Worm (Caenorhabditis elegans) whole organism, young adult: Measurements from ENCODE around the gene C30G12.4.

ENCODE experiments used
- B0019.2 ChIP-seq: fragments of 200-800 bp; sonication (Bioruptor generic); conservative IDR thresholded peaks from 2 replicates; pipeline ENCODE4 v1.3.6; 2022; ENCODE audit warnings: missing genetic modification reagents, missing genetic modification characterization, missing compliant biosample characterization
- B0336.3 ChIP-seq: fragments of 200-800 bp; sonication (Bioruptor generic); IDR thresholded peaks from 2 replicates; pipeline ENCODE4 v1.3.6; 2022; ENCODE audit warnings: missing genetic modification characterization, missing compliant biosample characterization
- D2030.7 ChIP-seq: fragments of 200-800 bp; sonication (Bioruptor generic); IDR thresholded peaks from 2 replicates; pipeline ENCODE4 v1.3.6; 2022; ENCODE audit warnings: missing genetic modification reagents, missing genetic modification characterization, missing compliant biosample characterization
- F37B4.10 ChIP-seq: fragments of 200-800 bp; sonication (Bioruptor generic); IDR thresholded peaks from 2 replicates; pipeline ENCODE4 v1.3.6; 2022; ENCODE audit warnings: missing genetic modification characterization, missing compliant biosample characterization
- F39B2.1 ChIP-seq: fragments of 200-800 bp; sonication (Bioruptor generic); IDR thresholded peaks from 2 replicates; pipeline ENCODE4 v1.3.6; 2022; ENCODE audit warnings: missing genetic modification reagents, missing genetic modification characterization, missing compliant biosample characterization
- T07F8.4 ChIP-seq: sonication (generic microtip); optimal IDR thresholded peaks from 2 replicates; lab custom pipeline; 2016; ENCODE audit warnings: mild to moderate bottlenecking, missing genetic modification characterization, moderate library complexity, missing compliant biosample characterization
- T26A5.8 ChIP-seq: sonication (generic microtip); optimal IDR thresholded peaks from 2 replicates; lab custom pipeline; 2016; ENCODE audit warnings: missing genetic modification characterization, missing compliant biosample characterization
- Y53G8AR.9 ChIP-seq: fragments of 200-800 bp; sonication (Bioruptor generic); conservative IDR thresholded peaks from 2 replicates; pipeline ENCODE4 v1.3.6; 2022; ENCODE audit warnings: missing genetic modification reagents, missing genetic modification characterization, missing compliant biosample characterization
- Y56A3A.18 ChIP-seq: fragments of 200-800 bp; sonication (Bioruptor generic); IDR thresholded peaks from 2 replicates; pipeline ENCODE4 v1.3.6; 2022; ENCODE audit warnings: missing genetic modification reagents, missing genetic modification characterization, missing compliant biosample characterization
- Y67H2A.10 ChIP-seq: fragments of 200-800 bp; sonication (Bioruptor generic); conservative IDR thresholded peaks from 2 replicates; pipeline ENCODE4 v1.3.6; 2022; ENCODE audit warnings: missing genetic modification reagents, missing genetic modification characterization, missing compliant biosample characterization
- ama-1 ChIP-seq, 3 experiments: fragments of 150-350 bp in 1 of 3; sonication (generic microtip) in 2 of 3; optimal IDR thresholded peaks; 2 replicates each; lab custom pipeline; 2014 to 2018; ENCODE audit warnings: missing biosample characterization in 2 of 3, missing genetic modification characterization in 2 of 3, missing genetic modification reagents in 2 of 3
- attf-5 ChIP-seq: fragments of 200-800 bp; sonication (Bioruptor generic); optimal IDR thresholded peaks from 2 replicates; lab custom pipeline; 2018; ENCODE audit warnings: mild to moderate bottlenecking, missing genetic modification characterization, missing compliant biosample characterization
- attf-6 ChIP-seq: fragments of 200-800 bp; sonication (Bioruptor generic); IDR thresholded peaks from 2 replicates; pipeline ENCODE4 v1.3.6; 2022; ENCODE audit warnings: missing genetic modification reagents, missing genetic modification characterization, missing compliant biosample characterization
- cebp-2 ChIP-seq: fragments of 200-800 bp; sonication (Bioruptor generic); IDR thresholded peaks from 2 replicates; pipeline ENCODE4 v1.3.6; 2022; ENCODE audit warnings: missing genetic modification characterization, missing compliant biosample characterization
- ceh-100 ChIP-seq: fragments of 200-800 bp; sonication (Bioruptor generic); IDR thresholded peaks from 2 replicates; pipeline ENCODE4 v1.3.6; 2022; ENCODE audit warnings: missing genetic modification reagents, missing genetic modification characterization, missing compliant biosample characterization
- ceh-79 ChIP-seq: sonication (generic microtip); optimal IDR thresholded peaks from 2 replicates; lab custom pipeline; 2017; ENCODE audit warnings: mild to moderate bottlenecking, missing genetic modification characterization, missing compliant biosample characterization
- chd-7 ChIP-seq: sonication (generic microtip); optimal IDR thresholded peaks from 2 replicates; lab custom pipeline; 2016; ENCODE audit warnings: mild to moderate bottlenecking, missing genetic modification characterization, moderate library complexity, missing compliant biosample characterization
- dox-1 ChIP-seq: fragments of 200-800 bp; sonication (Bioruptor generic); IDR thresholded peaks from 2 replicates; pipeline ENCODE4 v1.3.6; 2022; ENCODE audit warnings: missing genetic modification reagents, missing genetic modification characterization, missing compliant biosample characterization
- ets-4 ChIP-seq: fragments of 200-800 bp; sonication (Bioruptor generic); optimal IDR thresholded peaks from 2 replicates; lab custom pipeline; 2018; ENCODE audit warnings: mild to moderate bottlenecking, missing genetic modification characterization, missing compliant biosample characterization
- fkh-3 ChIP-seq: sonication (generic microtip); optimal IDR thresholded peaks from 2 replicates; lab custom pipeline; 2016; ENCODE audit warnings: mild to moderate bottlenecking, missing genetic modification characterization, missing compliant biosample characterization
- him-1 ChIP-seq: sonication (generic microtip); optimal IDR thresholded peaks from 2 replicates; lab custom pipeline; 2016; ENCODE audit warnings: missing genotype, missing genetic modification reagents, missing genetic modification characterization, missing compliant biosample characterization
- hmg-20 ChIP-seq: fragments of 200-800 bp; sonication (Bioruptor generic); IDR thresholded peaks from 2 replicates; pipeline ENCODE4 v1.3.6; 2022; ENCODE audit warnings: missing genetic modification reagents, missing genetic modification characterization, missing compliant biosample characterization
- hrde-1 ChIP-seq: sonication (generic microtip); optimal IDR thresholded peaks from 2 replicates; lab custom pipeline; 2016; ENCODE audit warnings: missing genetic modification characterization, mild to moderate bottlenecking, missing compliant biosample characterization, moderate library complexity, missing genotype, missing genetic modification reagents, borderline replicate concordance
- let-607 ChIP-seq, 2 experiments: fragments of 200-800 bp in 1 of 2; sonication (Bioruptor generic) in 1 of 2; sonication (generic microtip) in 1 of 2; optimal IDR thresholded peaks; 2 replicates each; lab custom pipeline; 2016 to 2018; ENCODE audit warnings: mild to moderate bottlenecking in 2 of 2, missing compliant biosample characterization in 2 of 2, missing genetic modification characterization in 2 of 2, moderate library complexity in 2 of 2, missing genotype in 1 of 2
- lin-35 ChIP-seq, 3 experiments: fragments of 150-350 bp in 2 of 3; sonication (generic microtip) in 1 of 3; optimal IDR thresholded peaks; 2 replicates each; lab custom pipeline; 2014 to 2018; ENCODE audit warnings: missing biosample characterization in 3 of 3, missing genetic modification characterization in 3 of 3, missing genetic modification reagents in 3 of 3
- lin-40 ChIP-seq: sonication (generic microtip); optimal IDR thresholded peaks from 2 replicates; lab custom pipeline; 2016; ENCODE audit warnings: missing genetic modification characterization, mild to moderate bottlenecking, missing compliant biosample characterization, missing genotype, missing genetic modification reagents
- lsy-27 ChIP-seq: sonication (generic microtip); optimal IDR thresholded peaks from 2 replicates; lab custom pipeline; 2017; ENCODE audit warnings: missing genetic modification characterization, mild to moderate bottlenecking, missing compliant biosample characterization, antibody characterized with exemption, missing genotype, borderline replicate concordance; ENCODE audit not compliant: insufficient read depth
- nfya-2 ChIP-seq: fragments of 200-800 bp; sonication (Bioruptor generic); IDR thresholded peaks from 2 replicates; pipeline ENCODE4 v1.3.6; 2022; ENCODE audit warnings: missing genetic modification reagents, missing genetic modification characterization, missing compliant biosample characterization
- nfyb-1 ChIP-seq: fragments of 200-800 bp; sonication (Bioruptor generic); IDR thresholded peaks from 2 replicates; pipeline ENCODE4 v1.3.6; 2022; ENCODE audit warnings: missing genetic modification reagents, missing genetic modification characterization, missing compliant biosample characterization
- nhr-179 ChIP-seq: sonication (generic microtip); optimal IDR thresholded peaks from 2 replicates; lab custom pipeline; 2016; ENCODE audit warnings: mild to moderate bottlenecking, missing genetic modification characterization, missing compliant biosample characterization
- nhr-80 ChIP-seq: sonication (generic microtip); optimal IDR thresholded peaks from 2 replicates; lab custom pipeline; 2016; ENCODE audit warnings: missing genetic modification characterization, missing compliant biosample characterization
- snpc-1.1 ChIP-seq: sonication (generic microtip); optimal IDR thresholded peaks from 2 replicates; lab custom pipeline; 2017; ENCODE audit warnings: missing genetic modification characterization, mild to moderate bottlenecking, missing compliant biosample characterization, antibody characterized with exemption, moderate library complexity, missing genotype, missing genetic modification reagents; ENCODE audit not compliant: insufficient read depth
- tbp1 ChIP-seq: fragments of 200-800 bp; sonication (Bioruptor generic); optimal IDR thresholded peaks from 2 replicates; lab custom pipeline; 2018; ENCODE audit warnings: mild to moderate bottlenecking, missing genetic modification characterization, missing compliant biosample characterization
- tlf-1 ChIP-seq: fragments of 200-800 bp; sonication (Bioruptor generic); optimal IDR thresholded peaks from 2 replicates; lab custom pipeline; 2018; ENCODE audit warnings: mild to moderate bottlenecking, missing genetic modification characterization, missing compliant biosample characterization
- xnd-1 ChIP-seq: sonication (generic microtip); optimal IDR thresholded peaks from 2 replicates; lab custom pipeline; 2016; ENCODE audit warnings: missing genotype, missing genetic modification reagents, missing genetic modification characterization, missing compliant biosample characterization
- zim-3 ChIP-seq: sonication (generic microtip); optimal IDR thresholded peaks from 2 replicates; lab custom pipeline; 2017; ENCODE audit warnings: mild to moderate bottlenecking, missing genetic modification characterization, moderate library complexity, missing compliant biosample characterization
- ztf-18 ChIP-seq: sonication (generic microtip); optimal IDR thresholded peaks from 2 replicates; lab custom pipeline; 2016; ENCODE audit warnings: missing genotype, mild to moderate bottlenecking, missing genetic modification characterization, missing compliant biosample characterization
- ztf-22 ChIP-seq: fragments of 200-800 bp; sonication (Bioruptor generic); optimal IDR thresholded peaks from 2 replicates; lab custom pipeline; 2018; ENCODE audit warnings: mild to moderate bottlenecking, missing genetic modification characterization, moderate library complexity, missing compliant biosample characterization
- ztf-28 ChIP-seq: fragments of 200-800 bp; sonication (Bioruptor generic); IDR thresholded peaks from 2 replicates; pipeline ENCODE4 v1.3.6; 2022; ENCODE audit warnings: missing genetic modification reagents, missing genetic modification characterization, missing compliant biosample characterization

The C30G12.4 gene

ce11 chrII:7231951-7232350 is 30.0 kb upstream of the C30G12.4 start (continued):
- TF ChIP-seq lin-35 (GFP tag; optimal IDR thresholded peaks at IDR 0.05; lab: Kevin White, UChicago) (no peak), fkh-3 (no peak), lsy-27 (tag; lab: Kevin White, UChicago) (no peak), F39B2.1 (GFP tag; lab: Robert Waterston, UW) (no peak), chd-7 (tag; lab: Kevin White, UChicago) (no peak), D2030.7 (GFP tag; lab: Robert Waterston, UW) (0 out of 2 replicates have a peak, but pooled peaks have one; percentile 21)

ce11 chrII:7232517-7232916 is 29.4 kb upstream of the C30G12.4 start, which contains the start of gene ctsa-3.1:
ctsa-3.1 (plus strand) TSS chrII:7232853.
- TF ChIP-seq nhr-80 (peak; percentile 52), ets-4 (GFP tag; lab: Kevin White, UChicago) (no peak)
- TF ChIP-seq, all 124 proteins: peak for 1

- TF ChIP-seq nhr-80, result peak; percentile 28
- TF ChIP-seq nhr-179, result no peak
These were observed 28.7 kb upstream of the C30G12.4 start for ce11 chrII:7233274-7233673.

ce11 chrII:7236937-7237336 is 25.0 kb upstream of the C30G12.4 start:
- TF ChIP-seq let-607 (tag; optimal IDR thresholded peaks at IDR 0.05; lab: Kevin White, UChicago), result peak in 1 of 2 experiments; percentile 40
- peak; percentile 2 for TF ChIP-seq tbp1 (GFP tag; lab: Kevin White, UChicago)
- TF ChIP-seq ztf-28 (GFP tag; lab: Robert Waterston, UW), result no peak
- no peak for TF ChIP-seq Y56A3A.18 (GFP tag; lab: Robert Waterston, UW)
- TF ChIP-seq nhr-80, result peak; percentile 83
- no peak for TF ChIP-seq nfya-2 (GFP tag; lab: Robert Waterston, UW)
- TF ChIP-seq F37B4.10, result 0 out of 2 replicates have a peak, but pooled peaks have one; percentile 64
- TF ChIP-seq nfyb-1, result no peak
- no peak for TF ChIP-seq lin-40 (tag; lab: Kevin White, UChicago)
- TF ChIP-seq chd-7 (tag; lab: Kevin White, UChicago), result no peak
- no peak for TF ChIP-seq cebp-2 (GFP tag; lab: Robert Waterston, UW)
- 0 out of 2 replicates have a peak, but pooled peaks have one; percentile 32 for TF ChIP-seq dox-1

- no peak for TF ChIP-seq ztf-28 (GFP tag; lab: Robert Waterston, UW)
- peak; percentile 22 for TF ChIP-seq tbp1 (GFP tag; lab: Kevin White, UChicago)
- no peak for TF ChIP-seq snpc-1.1 (tag; lab: Kevin White, UChicago)
- TF ChIP-seq zim-3, result no peak
- TF ChIP-seq ztf-22, result peak; percentile 32
- TF ChIP-seq ama-1 (optimal IDR thresholded peaks at IDR 0.05; lab: Kevin White, UChicago), result no peak
- TF ChIP-seq ama-1 (GFP tag; optimal IDR thresholded peaks at IDR 0.05; lab: Kevin White, UChicago), result no peak
- no peak for TF ChIP-seq T26A5.8 (tag; lab: Kevin White, UChicago)
- TF ChIP-seq lin-35 (GFP tag; optimal IDR thresholded peaks at IDR 0.05; lab: Kevin White, UChicago), result no peak
- no peak for TF ChIP-seq B0019.2
- peak; percentile 81 for TF ChIP-seq nhr-80
- no peak for TF ChIP-seq ceh-100 (GFP tag; lab: Robert Waterston, UW)
- no peak for TF ChIP-seq cebp-2 (GFP tag; lab: Robert Waterston, UW)
- TF ChIP-seq xnd-1 (tag; lab: Kevin White, UChicago), result no peak
- TF ChIP-seq hmg-20, result no peak
- TF ChIP-seq attf-5 (GFP tag; lab: Kevin White, UChicago), result peak; percentile 3
- TF ChIP-seq D2030.7 (GFP tag; lab: Robert Waterston, UW), result no peak
- TF ChIP-seq Y53G8AR.9, result no peak
- peak in 1 of 2 experiments; percentile 58 for TF ChIP-seq let-607 (tag; optimal IDR thresholded peaks at IDR 0.05; lab: Kevin White, UChicago)
- TF ChIP-seq nhr-179, result no peak
- TF ChIP-seq ztf-18 (tag; lab: Kevin White, UChicago), result no peak
- peak; percentile 7 for TF ChIP-seq tlf-1 (GFP tag; lab: Kevin White, UChicago)
- TF ChIP-seq nfya-2 (GFP tag; lab: Robert Waterston, UW), result no peak
- 0 out of 2 replicates have a peak, but pooled peaks have one; percentile 30 for TF ChIP-seq B0336.3
- no peak for TF ChIP-seq T07F8.4 (tag; lab: Kevin White, UChicago)
- no peak for TF ChIP-seq attf-6
- TF ChIP-seq Y67H2A.10 (GFP tag; lab: Robert Waterston, UW), result no peak
- no peak for TF ChIP-seq hrde-1 (tag; lab: Kevin White, UChicago)
- no peak for TF ChIP-seq chd-7 (tag; lab: Kevin White, UChicago)
- no peak for TF ChIP-seq ceh-79
- no peak for TF ChIP-seq him-1 (tag; lab: Kevin White, UChicago)
These were observed 23.7 kb upstream of the C30G12.4 start, which contains the start of gene aqp-1 for ce11 chrII:7238248-7238647. aqp-1 (minus strand) TSS chrII:7238349.
